Worm (Caenorhabditis elegans) whole organism, mixed stage, embryonic: ENCODE data around the gene gldi-1.
A peak's percentile ranks its signal among the peaks of the same experiment; 100 is the strongest.

ENCODE experiments used
- M03D4.4 ChIP-seq: sonication (generic microtip); optimal IDR thresholded peaks from 2 replicates; lab custom pipeline; 2017; ENCODE audit warnings: mild to moderate bottlenecking, missing genetic modification characterization, missing compliant biosample characterization
- bed-3 ChIP-seq: fragments of 200-800 bp; sonication (Bioruptor generic); optimal IDR thresholded peaks from 3 replicates; lab custom pipeline; 2018; ENCODE audit warnings: mild to moderate bottlenecking, missing genetic modification characterization, moderate library complexity, missing compliant biosample characterization
- blmp-1 ChIP-seq: fragments of 150-350 bp; optimal IDR thresholded peaks from 2 replicates; lab custom pipeline; 2014; ENCODE audit warnings: missing biosample characterization, missing genetic modification characterization
- ceh-39 ChIP-seq: fragments of 150-350 bp; optimal IDR thresholded peaks from 2 replicates; lab custom pipeline; 2014; ENCODE audit warnings: missing biosample characterization, missing genetic modification characterization
- ceh-43 ChIP-seq: fragments of 200-800 bp; sonication (Bioruptor generic); optimal IDR thresholded peaks from 2 replicates; lab custom pipeline; 2018; ENCODE audit warnings: mild to moderate bottlenecking, missing genetic modification characterization, moderate library complexity, missing compliant biosample characterization
- ceh-83 ChIP-seq: fragments of 200-800 bp; sonication (Bioruptor generic); optimal IDR thresholded peaks from 2 replicates; lab custom pipeline; 2018; ENCODE audit warnings: mild to moderate bottlenecking, missing genetic modification characterization, missing compliant biosample characterization
- ces-1 ChIP-seq: fragments of 150-350 bp; optimal IDR thresholded peaks from 2 replicates; lab custom pipeline; 2014; ENCODE audit warnings: missing biosample characterization, missing genetic modification reagents, missing genetic modification characterization
- cnd-1 ChIP-seq: fragments of 200-800 bp; sonication (Bioruptor generic); optimal IDR thresholded peaks from 2 replicates; lab custom pipeline; 2018; ENCODE audit warnings: mild to moderate bottlenecking, missing genetic modification characterization, missing compliant biosample characterization
- drap-1 ChIP-seq: fragments of 200-800 bp; sonication (Bioruptor generic); optimal IDR thresholded peaks from 3 replicates; lab custom pipeline; 2018; ENCODE audit warnings: mild to moderate bottlenecking, missing genetic modification characterization, missing compliant biosample characterization
- elt-1 ChIP-seq: sonication (generic microtip); optimal IDR thresholded peaks from 2 replicates; lab custom pipeline; 2017; ENCODE audit warnings: missing genetic modification characterization, mild to moderate bottlenecking, missing compliant biosample characterization, antibody characterized with exemption, moderate library complexity, borderline replicate concordance; ENCODE audit not compliant: insufficient read depth
- elt-3 ChIP-seq: fragments of 150-350 bp; optimal IDR thresholded peaks from 2 replicates; lab custom pipeline; 2014; ENCODE audit warnings: missing biosample characterization, missing genetic modification characterization
- flh-1 ChIP-seq: fragments of 200-800 bp; sonication (Bioruptor generic); optimal IDR thresholded peaks from 2 replicates; lab custom pipeline; 2018; ENCODE audit warnings: mild to moderate bottlenecking, missing genetic modification characterization, moderate library complexity, missing compliant biosample characterization
- ham-2 ChIP-seq: fragments of 200-800 bp; sonication (Bioruptor generic); optimal IDR thresholded peaks from 2 replicates; lab custom pipeline; 2018; ENCODE audit warnings: mild to moderate bottlenecking, missing genetic modification characterization, missing compliant biosample characterization
- hlh-1 ChIP-seq: fragments of 150-350 bp; optimal IDR thresholded peaks from 2 replicates; lab custom pipeline; 2014; ENCODE audit warnings: missing biosample characterization, missing genetic modification reagents, missing genetic modification characterization
- lin-13 ChIP-seq: fragments of 150-350 bp; optimal IDR thresholded peaks from 2 replicates; lab custom pipeline; 2014; ENCODE audit warnings: missing biosample characterization, missing genetic modification characterization
- lin-32 ChIP-seq: fragments of 200-800 bp; sonication (Bioruptor generic); optimal IDR thresholded peaks from 2 replicates; lab custom pipeline; 2018; ENCODE audit warnings: mild to moderate bottlenecking, missing genetic modification characterization, missing compliant biosample characterization
- lsy-2 ChIP-seq: fragments of 150-350 bp; optimal IDR thresholded peaks from 2 replicates; lab custom pipeline; 2014; ENCODE audit warnings: missing biosample characterization, missing genetic modification characterization
- mab-5 ChIP-seq: fragments of 150-350 bp; optimal IDR thresholded peaks from 2 replicates; lab custom pipeline; 2014; ENCODE audit warnings: missing biosample characterization, missing genetic modification characterization
- mep-1 ChIP-seq: fragments of 150-350 bp; optimal IDR thresholded peaks from 2 replicates; lab custom pipeline; 2017; ENCODE audit warnings: missing biosample characterization, missing genetic modification reagents, missing genetic modification characterization, inconsistent platforms
- mls-2 ChIP-seq: sonication (generic microtip); optimal IDR thresholded peaks from 2 replicates; lab custom pipeline; 2016; ENCODE audit warnings: mild to moderate bottlenecking, missing genetic modification characterization, moderate library complexity, missing compliant biosample characterization
- nhr-12 ChIP-seq: fragments of 150-350 bp; optimal IDR thresholded peaks from 2 replicates; lab custom pipeline; 2014; ENCODE audit warnings: missing biosample characterization, missing genetic modification characterization
- nhr-2 ChIP-seq: fragments of 150-350 bp; optimal IDR thresholded peaks from 2 replicates; lab custom pipeline; 2014; ENCODE audit warnings: missing biosample characterization, missing genetic modification characterization
- nhr-237 ChIP-seq: fragments of 150-350 bp; optimal IDR thresholded peaks from 2 replicates; lab custom pipeline; 2014; ENCODE audit warnings: missing biosample characterization, missing genetic modification characterization
- nhr-28 ChIP-seq: fragments of 150-350 bp; optimal IDR thresholded peaks from 2 replicates; lab custom pipeline; 2014; ENCODE audit warnings: missing biosample characterization, missing genetic modification characterization
- nhr-76 ChIP-seq: sonication (generic microtip); optimal IDR thresholded peaks from 2 replicates; lab custom pipeline; 2017; ENCODE audit warnings: missing biosample characterization, missing genetic modification characterization
- pha-4 ChIP-seq: fragments of 150-350 bp; optimal IDR thresholded peaks from 2 replicates; lab custom pipeline; 2018; ENCODE audit warnings: missing biosample characterization, missing genetic modification reagents, missing genetic modification characterization
- sem-2 ChIP-seq: fragments of 200-800 bp; sonication (Bioruptor generic); optimal IDR thresholded peaks from 2 replicates; lab custom pipeline; 2018; ENCODE audit warnings: mild to moderate bottlenecking, missing genetic modification characterization, missing compliant biosample characterization
- snpc-4 ChIP-seq: fragments of 150-350 bp; optimal IDR thresholded peaks from 2 replicates; lab custom pipeline; 2014; ENCODE audit warnings: missing biosample characterization, missing genetic modification characterization
- sptf-1 ChIP-seq: sonication (generic microtip); optimal IDR thresholded peaks from 2 replicates; lab custom pipeline; 2017; ENCODE audit warnings: mild to moderate bottlenecking, missing genetic modification characterization, moderate library complexity, missing compliant biosample characterization
- tbx-8 ChIP-seq: fragments of 200-800 bp; sonication (Bioruptor generic); optimal IDR thresholded peaks from 2 replicates; lab custom pipeline; 2018; ENCODE audit warnings: mild to moderate bottlenecking, missing genetic modification characterization, moderate library complexity, missing compliant biosample characterization
- unc-120 ChIP-seq: sonication (generic microtip); optimal IDR thresholded peaks from 2 replicates; lab custom pipeline; 2017; ENCODE audit warnings: missing genetic modification characterization, missing compliant biosample characterization; ENCODE audit not compliant: poor library complexity, severe bottlenecking
- unc-39 ChIP-seq: fragments of 150-350 bp; optimal IDR thresholded peaks from 2 replicates; lab custom pipeline; 2014; ENCODE audit warnings: missing biosample characterization, missing genetic modification characterization
- zip-8 ChIP-seq: fragments of 150-350 bp; optimal IDR thresholded peaks from 2 replicates; lab custom pipeline; 2014; ENCODE audit warnings: missing biosample characterization, missing genetic modification characterization
- ztf-11 ChIP-seq: fragments of 150-350 bp; optimal IDR thresholded peaks from 2 replicates; lab custom pipeline; 2014; ENCODE audit warnings: missing biosample characterization, missing genetic modification characterization

Gene gldi-1

DNA sequence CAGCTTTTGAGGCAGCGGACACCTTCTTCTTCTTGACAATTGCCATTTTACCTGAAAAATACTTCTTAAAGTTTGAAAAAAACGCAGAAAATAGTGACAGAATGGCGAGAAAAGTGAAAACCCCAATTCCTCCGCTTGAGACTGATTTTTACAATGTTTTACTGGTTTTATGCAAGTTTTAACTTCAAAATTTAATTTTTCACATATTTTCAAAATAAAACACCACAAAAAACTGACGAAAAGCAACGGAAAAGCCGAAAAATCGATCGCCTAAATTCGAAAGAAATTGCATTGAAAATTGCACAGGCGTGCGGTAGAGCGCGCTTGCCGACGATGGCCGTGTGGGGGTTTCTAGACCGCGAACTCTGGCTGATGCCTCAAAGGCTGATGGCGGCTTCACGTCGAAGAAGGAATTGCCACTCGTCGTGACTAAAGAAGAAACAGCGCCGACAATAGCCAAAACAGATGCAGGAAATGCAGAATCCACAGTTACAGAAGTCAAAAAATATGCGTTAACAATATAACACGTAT lies 8.2 kb downstream of the gldi-1 start, which contains the start of gene nsun-1:
Gene nsun-1 (minus strand): TSS at position 51 of the 531 bp plus-strand sequence.
- TF ChIP-seq M03D4.4 (tag; lab: Kevin White, UChicago), result no peak
- TF ChIP-seq unc-39 (tag; lab: Kevin White, UChicago), result no peak
- peak; percentile 67 for TF ChIP-seq sptf-1 (tag; lab: Kevin White, UChicago)
- no peak for TF ChIP-seq zip-8
- TF ChIP-seq lsy-2 (tag; lab: Kevin White, UChicago), result peak; percentile 50
- TF ChIP-seq elt-1, result no peak
- no peak for TF ChIP-seq elt-3 (tag; lab: Kevin White, UChicago)
- TF ChIP-seq ceh-83, result no peak
- TF ChIP-seq flh-1 (GFP tag; lab: Kevin White, UChicago), result no peak
- TF ChIP-seq nhr-28 (tag; lab: Kevin White, UChicago), result no peak
- no peak for TF ChIP-seq nhr-2 (tag; lab: Kevin White, UChicago)
- TF ChIP-seq tbx-8 (GFP tag; lab: Kevin White, UChicago), result no peak
- peak; percentile 41 for TF ChIP-seq unc-120 (tag; lab: Kevin White, UChicago)
- no peak for TF ChIP-seq bed-3 (GFP tag; lab: Kevin White, UChicago)
- peak; percentile 74 for TF ChIP-seq ces-1 (GFP tag; lab: Kevin White, UChicago)
- TF ChIP-seq ham-2, result no peak
- TF ChIP-seq ztf-11, result peak; percentile 7
- TF ChIP-seq lin-32 (GFP tag; lab: Kevin White, UChicago), result no peak
- TF ChIP-seq cnd-1 (tag; lab: Kevin White, UChicago), result no peak
- TF ChIP-seq snpc-4 (tag; lab: Kevin White, UChicago), result no peak
- TF ChIP-seq lin-13, result no peak
- TF ChIP-seq nhr-12 (tag; lab: Kevin White, UChicago), result no peak
- no peak for TF ChIP-seq ceh-43
- TF ChIP-seq hlh-1, result no peak
- TF ChIP-seq mep-1, result peak; percentile 41
- TF ChIP-seq ceh-39 (tag; lab: Kevin White, UChicago), result no peak
- peak; percentile 43 for TF ChIP-seq mls-2 (tag; lab: Kevin White, UChicago)
- no peak for TF ChIP-seq blmp-1 (tag; lab: Kevin White, UChicago)
- TF ChIP-seq pha-4, result peak; percentile 9
- no peak for TF ChIP-seq drap-1 (GFP tag; lab: Kevin White, UChicago)
- TF ChIP-seq nhr-76, result no peak
- TF ChIP-seq mab-5 (tag; lab: Kevin White, UChicago), result no peak
- no peak for TF ChIP-seq sem-2 (GFP tag; lab: Kevin White, UChicago)

DNA sequence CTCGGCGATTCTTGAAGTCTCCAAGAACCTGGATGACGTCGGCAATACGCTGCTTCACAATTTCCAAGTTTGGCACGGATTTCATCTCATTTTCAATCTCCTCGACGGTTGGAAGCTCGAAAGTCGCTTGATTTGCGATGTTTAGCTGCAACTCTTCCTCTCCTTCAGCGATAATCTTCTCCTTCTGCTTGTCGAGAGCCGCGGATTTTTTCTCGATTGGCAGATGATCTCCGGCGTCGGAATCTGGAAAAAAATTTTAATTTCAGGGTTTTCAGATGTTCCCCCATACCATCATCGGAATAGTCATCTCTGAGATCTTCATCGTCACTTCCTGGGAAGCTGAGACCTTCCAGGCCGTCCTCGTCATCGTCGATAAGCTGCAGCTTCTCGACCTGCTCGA lies 8.9 kb downstream of the gldi-1 start:
- no peak for TF ChIP-seq mep-1
- no peak for TF ChIP-seq tbx-8 (GFP tag; lab: Kevin White, UChicago)
- no peak for TF ChIP-seq sptf-1 (tag; lab: Kevin White, UChicago)

DNA sequence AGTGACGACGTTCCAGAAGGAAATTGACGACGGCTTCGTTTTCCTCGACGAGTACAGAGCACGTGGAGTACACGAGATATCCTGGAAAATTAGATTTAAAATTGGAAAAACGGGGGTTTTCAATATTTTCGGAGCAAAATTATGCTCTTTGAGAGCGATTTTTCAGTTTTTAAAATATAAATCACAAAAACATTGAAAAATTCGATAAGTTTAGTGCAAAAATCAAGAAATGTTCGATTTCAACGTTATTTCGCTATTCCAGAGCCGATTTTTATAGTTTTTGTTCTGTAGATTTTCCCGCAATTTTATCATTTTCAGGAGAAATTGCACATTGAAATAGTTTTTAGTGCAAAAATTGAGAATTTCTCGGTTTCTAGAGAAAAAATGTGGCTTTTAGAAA lies 11.0 kb downstream of the gldi-1 start, which contains the start of gene W07E6.5:
Gene W07E6.5 (plus strand): TSS at position 301 of the 400 bp plus-strand sequence.
- TF ChIP-seq sptf-1 (tag; lab: Kevin White, UChicago) (no peak), nhr-12 (tag; lab: Kevin White, UChicago) (no peak), flh-1 (GFP tag; lab: Kevin White, UChicago) (no peak), sem-2 (GFP tag; lab: Kevin White, UChicago) (no peak), M03D4.4 (tag; lab: Kevin White, UChicago) (no peak)

DNA sequence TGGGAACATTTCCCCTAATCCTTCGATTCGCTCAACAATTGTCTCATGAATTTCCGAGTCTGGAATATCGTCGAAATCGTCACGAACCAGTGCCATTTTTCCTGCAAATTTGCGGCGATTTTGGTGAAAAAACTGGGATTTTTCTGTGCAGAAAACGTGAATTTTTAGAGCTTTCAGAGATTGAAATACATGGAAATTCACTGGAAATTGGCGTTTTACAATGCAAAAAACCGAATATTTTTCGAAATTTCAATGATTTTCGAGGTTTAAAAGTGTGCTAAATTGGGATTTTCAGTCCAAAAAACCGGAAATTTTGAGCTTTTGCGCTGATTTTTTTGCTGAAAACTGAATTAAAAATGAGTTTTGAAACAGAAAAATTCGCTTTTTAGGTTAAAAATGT lies 13.8 kb downstream of the gldi-1 start, which contains the start of gene tomm-22:
Gene tomm-22 (minus strand): TSS at position 101 of the 400 bp plus-strand sequence.
- TF ChIP-seq elt-3 (tag; lab: Kevin White, UChicago), result no peak
- no peak for TF ChIP-seq mep-1
- TF ChIP-seq blmp-1 (tag; lab: Kevin White, UChicago), result no peak
- no peak for TF ChIP-seq flh-1 (GFP tag; lab: Kevin White, UChicago)
- TF ChIP-seq lin-13, result no peak
- TF ChIP-seq nhr-237 (tag; lab: Kevin White, UChicago), result no peak
- TF ChIP-seq snpc-4 (tag; lab: Kevin White, UChicago), result no peak
- TF ChIP-seq tbx-8 (GFP tag; lab: Kevin White, UChicago), result no peak
- no peak for TF ChIP-seq mab-5 (tag; lab: Kevin White, UChicago)
